Fruit fly (Drosophila melanogaster): ENCODE results near the gene Cftr.
A peak's percentile ranks its signal among the peaks of the same experiment; 100 is the strongest.

Cftr gene

dm6 chr3R:24563039-24563825 is 19.5 kb upstream of the Cftr start:
- TF ChIP-seq CG34376 (GFP tag; optimal IDR thresholded peaks at IDR 0.05) (peak; percentile 63), Med (GFP tag) (peak; percentile 33), Blimp-1 (GFP tag; optimal IDR thresholded peaks at IDR 0.05) (no peak), CG1603 (tag; optimal IDR thresholded peaks at IDR 0.05) (no peak), Nf-YC (tag; optimal IDR thresholded peaks at IDR 0.05) (no peak), CG3065 (GFP tag; optimal IDR thresholded peaks at IDR 0.05) (no peak), mirr (GFP tag; optimal IDR thresholded peaks at IDR 0.05) (peak; percentile 44), Meics (GFP tag; optimal IDR thresholded peaks at IDR 0.05) (no peak), ash1 (GFP tag; optimal IDR thresholded peaks at IDR 0.05) (no peak), br (optimal IDR thresholded peaks at IDR 0.05) (no peak), CG13424 (tag; optimal IDR thresholded peaks at IDR 0.05) (no peak), sc (optimal IDR thresholded peaks at IDR 0.05) (no peak), sc (GFP tag; optimal IDR thresholded peaks at IDR 0.05) (no peak), sna (GFP tag; IDR thresholded peaks at IDR 0.05; ENCODE audit: partially characterized antibody) (no peak), CG10366 (GFP tag; IDR thresholded peaks at IDR 0.05) (no peak), row (GFP tag; IDR thresholded peaks at IDR 0.05) (no peak), Ssrp (tag; optimal IDR thresholded peaks at IDR 0.05) (no peak), otp (GFP tag; IDR thresholded peaks at IDR 0.05) (no peak), org-1 (GFP tag; optimal IDR thresholded peaks at IDR 0.05) (no peak), ATbp (GFP tag; optimal IDR thresholded peaks at IDR 0.05) (no peak), caup (GFP tag; optimal IDR thresholded peaks at IDR 0.05; ENCODE audit: severe bottlenecking) (no peak), Fer2 (tag; optimal IDR thresholded peaks at IDR 0.05) (no peak), z (GFP tag; IDR thresholded peaks at IDR 0.05) (no peak), rib (GFP tag; IDR thresholded peaks at IDR 0.05) (peak; percentile 62; the same call in 1 of the 2 replicates), wek (GFP tag; optimal IDR thresholded peaks at IDR 0.05) (no peak), dmrt99B (tag; optimal IDR thresholded peaks at IDR 0.05) (no peak), gfzf (GFP tag; optimal IDR thresholded peaks at IDR 0.05) (no peak), CG1602 (GFP tag; optimal IDR thresholded peaks at IDR 0.05) (no peak), CG17612 (GFP tag; IDR thresholded peaks at IDR 0.05) (no peak), her (GFP tag; optimal IDR thresholded peaks at IDR 0.05) (no peak), CG18262 (tag; optimal IDR thresholded peaks at IDR 0.05) (no peak), Nf-YA (GFP tag; IDR thresholded peaks at IDR 0.05) (no peak), CG6689 (GFP tag; IDR thresholded peaks at IDR 0.05) (no peak), al (GFP tag; IDR thresholded peaks at IDR 0.05) (no peak), cwo (GFP tag; optimal IDR thresholded peaks at IDR 0.05) (peak; percentile 90), tin (GFP tag; optimal IDR thresholded peaks at IDR 0.05) (no peak), Opbp (GFP tag; IDR thresholded peaks at IDR 0.05; ENCODE audit: partially characterized antibody) (no peak), NFAT (GFP tag; IDR thresholded peaks at IDR 0.05) (no peak), crol (GFP tag; IDR thresholded peaks at IDR 0.05) (0 out of 2 replicates have a peak, but pooled peaks have one; percentile 20), mld (GFP tag; IDR thresholded peaks at IDR 0.05; ENCODE audit: partially characterized antibody) (peak; percentile 42; the same call in 1 of the 3 replicates), CG12299 (tag; optimal IDR thresholded peaks at IDR 0.05) (no peak), exex (tag; optimal IDR thresholded peaks at IDR 0.05) (peak; percentile 77), CG6272 (GFP tag; IDR thresholded peaks at IDR 0.05) (no peak), Hr39 (optimal IDR thresholded peaks at IDR 0.05) (no peak), CG2889 (GFP tag; IDR thresholded peaks at IDR 0.05) (no peak), Jarid2 (GFP tag; optimal IDR thresholded peaks at IDR 0.05) (no peak), zfh2 (GFP tag; optimal IDR thresholded peaks at IDR 0.05) (no peak), aop (GFP tag; IDR thresholded peaks at IDR 0.05) (no peak), Elba2 (GFP tag; optimal IDR thresholded peaks at IDR 0.05) (no peak), CG34224 (GFP tag; IDR thresholded peaks at IDR 0.05; ENCODE audit: partially characterized antibody) (no peak)
